Fruit fly (Drosophila melanogaster) whole organism, prepupa: ENCODE results near the gene Bulli.

Source experiments
- CG32006 ChIP-seq: fragments of 200-800 bp; sonication (Bioruptor generic); optimal IDR thresholded peaks from 3 replicates; lab custom pipeline; 2017; ENCODE audit warnings: missing biosample characterization, mild to moderate bottlenecking, missing genetic modification characterization
- CG7368 ChIP-seq: fragments of 200-800 bp; sonication (Bioruptor generic); optimal IDR thresholded peaks from 3 replicates; lab custom pipeline; 2016; ENCODE audit warnings: missing biosample characterization, missing genetic modification characterization
- Ets96B ChIP-seq: fragments of 200-800 bp; optimal IDR thresholded peaks from 2 replicates; lab custom pipeline; 2019; ENCODE audit warnings: missing biosample characterization, mild to moderate bottlenecking, missing genetic modification characterization, moderate library complexity
- Lpt ChIP-seq: fragments of 200-800 bp; sonication (Bioruptor generic); optimal IDR thresholded peaks from 3 replicates; lab custom pipeline; 2016; ENCODE audit warnings: missing biosample characterization, missing genetic modification characterization
- Sox102F ChIP-seq: fragments of 200-800 bp; sonication (Bioruptor generic); optimal IDR thresholded peaks from 2 replicates; lab custom pipeline; 2016; ENCODE audit warnings: missing biosample characterization, mild to moderate bottlenecking, missing genetic modification characterization
- topi ChIP-seq: fragments of 200-800 bp; sonication (Bioruptor generic); optimal IDR thresholded peaks from 3 replicates; lab custom pipeline; 2016; ENCODE audit warnings: missing biosample characterization, missing genetic modification characterization

DNA sequence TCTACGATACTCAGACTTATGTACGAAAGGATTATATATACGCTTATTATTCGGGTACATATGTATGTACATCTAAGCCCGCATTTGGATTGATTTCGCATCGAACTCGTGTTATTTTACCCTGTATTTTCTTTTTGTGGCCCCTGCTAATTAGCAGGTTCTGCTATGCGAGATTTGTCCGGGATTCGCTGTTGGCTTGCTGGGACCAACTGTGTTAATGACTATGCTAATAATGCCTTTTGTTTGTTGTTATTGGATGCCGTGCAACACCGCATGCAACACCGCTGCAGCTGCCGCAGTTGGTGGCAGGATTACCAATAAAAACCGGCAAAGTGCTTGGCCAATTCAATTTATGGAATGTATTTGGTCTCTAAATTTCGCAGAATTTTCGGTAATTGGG is 12.0 kb downstream of the Bulli start:
- no peak for TF ChIP-seq topi
- no peak for TF ChIP-seq Ets96B
- TF ChIP-seq Sox102F (GFP tag; lab: Kevin White, UChicago): no peak
- no peak for TF ChIP-seq Lpt
- TF ChIP-seq CG7368 (GFP tag; lab: Kevin White, UChicago): no peak
- no peak for TF ChIP-seq CG32006 (GFP tag; lab: Kevin White, UChicago)
